Worm (Caenorhabditis elegans) whole organism, young adult: ENCODE results near the gene lgc-44.

Source experiments
- B0261.1 ChIP-seq: sonication (generic microtip); optimal IDR thresholded peaks from 2 replicates; lab custom pipeline; 2016; ENCODE audit warnings: mild to moderate bottlenecking, missing genetic modification characterization, moderate library complexity, missing compliant biosample characterization
- C06A6.2 ChIP-seq: fragments of 200-800 bp; sonication (Bioruptor generic); conservative IDR thresholded peaks from 2 replicates; pipeline ENCODE4 v1.3.6; 2022; ENCODE audit warnings: missing genetic modification characterization, missing compliant biosample characterization
- F23B12.7 ChIP-seq: sonication (generic microtip); optimal IDR thresholded peaks from 2 replicates; lab custom pipeline; 2017; ENCODE audit warnings: missing genetic modification characterization, mild to moderate bottlenecking, missing compliant biosample characterization, antibody characterized with exemption, moderate library complexity; ENCODE audit not compliant: insufficient read depth
- F55B11.4 ChIP-seq: sonication (generic microtip); optimal IDR thresholded peaks from 2 replicates; lab custom pipeline; 2016; ENCODE audit warnings: missing compliant biosample characterization, missing genetic modification characterization, borderline replicate concordance; ENCODE audit not compliant: insufficient read depth
- K12H6.12 ChIP-seq: fragments of 200-800 bp; sonication (Bioruptor generic); optimal IDR thresholded peaks from 2 replicates; lab custom pipeline; 2018; ENCODE audit warnings: mild to moderate bottlenecking, missing genetic modification characterization, missing compliant biosample characterization
- T07F8.4 ChIP-seq: sonication (generic microtip); optimal IDR thresholded peaks from 2 replicates; lab custom pipeline; 2016; ENCODE audit warnings: mild to moderate bottlenecking, missing genetic modification characterization, moderate library complexity, missing compliant biosample characterization
- Y53G8AR.9 ChIP-seq: fragments of 200-800 bp; sonication (Bioruptor generic); conservative IDR thresholded peaks from 2 replicates; pipeline ENCODE4 v1.3.6; 2022; ENCODE audit warnings: missing genetic modification reagents, missing genetic modification characterization, missing compliant biosample characterization
- atf-7 ChIP-seq: sonication (generic microtip); optimal IDR thresholded peaks from 2 replicates; lab custom pipeline; 2017; ENCODE audit warnings: mild to moderate bottlenecking, missing genetic modification characterization, missing compliant biosample characterization
- attf-3 ChIP-seq: fragments of 200-800 bp; sonication (Bioruptor generic); conservative IDR thresholded peaks from 2 replicates; pipeline ENCODE4 v1.3.6; 2022; ENCODE audit warnings: missing genetic modification reagents, missing genetic modification characterization, missing compliant biosample characterization
- attf-6 ChIP-seq: fragments of 200-800 bp; sonication (Bioruptor generic); IDR thresholded peaks from 2 replicates; pipeline ENCODE4 v1.3.6; 2022; ENCODE audit warnings: missing genetic modification reagents, missing genetic modification characterization, missing compliant biosample characterization
- ccch-3 ChIP-seq: fragments of 200-800 bp; sonication (Bioruptor generic); optimal IDR thresholded peaks from 2 replicates; lab custom pipeline; 2018; ENCODE audit warnings: mild to moderate bottlenecking, missing genetic modification characterization, missing compliant biosample characterization
- cebp-1 ChIP-seq, 2 experiments: fragments of 200-800 bp in 1 of 2; sonication (Bioruptor generic) in 1 of 2; sonication (generic microtip) in 1 of 2; IDR thresholded peaks in 1 of 2; optimal IDR thresholded peaks in 1 of 2; 2 replicates each; pipeline versions ENCODE4 v1.3.6 to Lab custom; 2017 to 2022; ENCODE audit warnings: missing compliant biosample characterization in 2 of 2, missing genetic modification characterization in 2 of 2, mild to moderate bottlenecking in 1 of 2, missing genetic modification reagents in 1 of 2, moderate library complexity in 1 of 2
- ceh-58 ChIP-seq: fragments of 200-800 bp; sonication (Bioruptor generic); IDR thresholded peaks from 2 replicates; pipeline ENCODE4 v1.3.6; 2022; ENCODE audit warnings: missing genetic modification characterization, missing compliant biosample characterization
- die-1 ChIP-seq: sonication (generic microtip); optimal IDR thresholded peaks from 2 replicates; lab custom pipeline; 2016; ENCODE audit warnings: missing genotype, mild to moderate bottlenecking, missing genetic modification characterization, missing compliant biosample characterization
- dpff-1 ChIP-seq: sonication (generic microtip); optimal IDR thresholded peaks from 2 replicates; lab custom pipeline; 2017; ENCODE audit warnings: mild to moderate bottlenecking, missing genetic modification characterization, missing compliant biosample characterization
- dpl-1 ChIP-seq: fragments of 150-350 bp; optimal IDR thresholded peaks from 2 replicates; lab custom pipeline; 2014; ENCODE audit warnings: missing biosample characterization, missing genetic modification reagents, missing genetic modification characterization
- ekl-4 ChIP-seq: fragments of 200-800 bp; sonication (Bioruptor generic); IDR thresholded peaks from 2 replicates; pipeline ENCODE4 v1.3.6; 2022; ENCODE audit warnings: missing genetic modification reagents, missing genetic modification characterization, missing compliant biosample characterization
- ets-4 ChIP-seq: fragments of 200-800 bp; sonication (Bioruptor generic); optimal IDR thresholded peaks from 2 replicates; lab custom pipeline; 2018; ENCODE audit warnings: mild to moderate bottlenecking, missing genetic modification characterization, missing compliant biosample characterization
- hlh-26 ChIP-seq: fragments of 200-800 bp; sonication (Bioruptor generic); conservative IDR thresholded peaks from 2 replicates; pipeline ENCODE4 v1.3.6; 2022; ENCODE audit warnings: missing genetic modification reagents, missing genetic modification characterization, missing compliant biosample characterization
- let-526 ChIP-seq: fragments of 200-800 bp; sonication (Bioruptor generic); IDR thresholded peaks from 2 replicates; pipeline ENCODE4 v1.3.6; 2022; ENCODE audit warnings: missing genetic modification reagents, missing genetic modification characterization, missing compliant biosample characterization
- lin-54 ChIP-seq: fragments of 200-800 bp; sonication (Bioruptor generic); optimal IDR thresholded peaks from 2 replicates; lab custom pipeline; 2018; ENCODE audit warnings: mild to moderate bottlenecking, missing genetic modification characterization, missing compliant biosample characterization
- madf-10 ChIP-seq: sonication (generic microtip); optimal IDR thresholded peaks from 2 replicates; lab custom pipeline; 2016; ENCODE audit warnings: mild to moderate bottlenecking, missing genetic modification characterization, missing compliant biosample characterization
- mes-4 ChIP-seq: sonication (generic microtip); optimal IDR thresholded peaks from 2 replicates; lab custom pipeline; 2016; ENCODE audit warnings: missing genotype, missing genetic modification characterization, missing compliant biosample characterization
- mxl-1 ChIP-seq: sonication (generic microtip); optimal IDR thresholded peaks from 2 replicates; lab custom pipeline; 2016; ENCODE audit warnings: missing genetic modification characterization, missing compliant biosample characterization
- nfya-1 ChIP-seq: sonication (generic microtip); optimal IDR thresholded peaks from 2 replicates; lab custom pipeline; 2017; ENCODE audit warnings: antibody characterized with exemption, missing compliant biosample characterization, missing genetic modification characterization, borderline replicate concordance; ENCODE audit not compliant: insufficient read depth
- nhr-179 ChIP-seq: sonication (generic microtip); optimal IDR thresholded peaks from 2 replicates; lab custom pipeline; 2016; ENCODE audit warnings: mild to moderate bottlenecking, missing genetic modification characterization, missing compliant biosample characterization
- nhr-27 ChIP-seq: fragments of 200-800 bp; sonication (Bioruptor generic); optimal IDR thresholded peaks from 2 replicates; lab custom pipeline; 2018; ENCODE audit warnings: mild to moderate bottlenecking, missing genetic modification characterization, moderate library complexity, missing compliant biosample characterization
- nhr-80 ChIP-seq: sonication (generic microtip); optimal IDR thresholded peaks from 2 replicates; lab custom pipeline; 2016; ENCODE audit warnings: missing genetic modification characterization, missing compliant biosample characterization
- nhr-90 ChIP-seq: sonication (generic microtip); optimal IDR thresholded peaks from 2 replicates; lab custom pipeline; 2016; ENCODE audit warnings: missing genotype, mild to moderate bottlenecking, missing genetic modification characterization, missing compliant biosample characterization
- rpc-1 ChIP-seq, 2 experiments: fragments of 150-350 bp in 1 of 2; sonication (generic microtip) in 1 of 2; optimal IDR thresholded peaks; 2 replicates each; lab custom pipeline; 2014 to 2018; ENCODE audit warnings: missing biosample characterization in 1 of 2, missing genetic modification characterization in 1 of 2, missing genetic modification reagents in 1 of 2, missing genotype in 1 of 2
- sdz-38 ChIP-seq: sonication (generic microtip); optimal IDR thresholded peaks from 2 replicates; lab custom pipeline; 2016; ENCODE audit warnings: missing genotype, missing genetic modification characterization, missing compliant biosample characterization
- sea-2 ChIP-seq: fragments of 200-800 bp; sonication (Bioruptor generic); IDR thresholded peaks from 2 replicates; pipeline ENCODE4 v1.3.6; 2022; ENCODE audit warnings: missing genetic modification characterization, missing compliant biosample characterization
- snpc-3.4 ChIP-seq: sonication (generic microtip); optimal IDR thresholded peaks from 2 replicates; lab custom pipeline; 2017; ENCODE audit warnings: missing genetic modification characterization, mild to moderate bottlenecking, missing compliant biosample characterization, antibody characterized with exemption, moderate library complexity, missing genotype, missing genetic modification reagents
- somi-1 ChIP-seq: fragments of 200-800 bp; sonication (Bioruptor generic); optimal IDR thresholded peaks from 2 replicates; lab custom pipeline; 2018; ENCODE audit warnings: mild to moderate bottlenecking, missing genetic modification characterization, missing compliant biosample characterization
- sptf-2 ChIP-seq: fragments of 200-800 bp; sonication (Bioruptor generic); optimal IDR thresholded peaks from 2 replicates; lab custom pipeline; 2018; ENCODE audit warnings: mild to moderate bottlenecking, missing genetic modification characterization, missing compliant biosample characterization
- tlf-1 ChIP-seq: fragments of 200-800 bp; sonication (Bioruptor generic); optimal IDR thresholded peaks from 2 replicates; lab custom pipeline; 2018; ENCODE audit warnings: mild to moderate bottlenecking, missing genetic modification characterization, missing compliant biosample characterization
- unc-62 ChIP-seq: fragments of 150-350 bp; optimal IDR thresholded peaks from 2 replicates; lab custom pipeline; 2014; ENCODE audit warnings: missing biosample characterization, missing genetic modification reagents, missing genetic modification characterization
- xnd-1 ChIP-seq: sonication (generic microtip); optimal IDR thresholded peaks from 2 replicates; lab custom pipeline; 2016; ENCODE audit warnings: missing genotype, missing genetic modification reagents, missing genetic modification characterization, missing compliant biosample characterization
- ztf-26 ChIP-seq: sonication (generic microtip); optimal IDR thresholded peaks from 2 replicates; lab custom pipeline; 2017; ENCODE audit warnings: missing genetic modification characterization, missing compliant biosample characterization

Gene lgc-44

ce11 chrV:11704658-11705057 lies 32.3 kb upstream of the lgc-44 start:
- TF ChIP-seq lin-54 (GFP tag; lab: Kevin White, UChicago) (no peak), ztf-26 (tag; lab: Kevin White, UChicago) (no peak)

- TF ChIP-seq madf-10 (tag; lab: Kevin White, UChicago) (no peak), ceh-58 (GFP tag; lab: Robert Waterston, UW) (no peak), snpc-3.4 (no peak), sptf-2 (no peak), atf-7 (no peak), Y53G8AR.9 (GFP tag; lab: Robert Waterston, UW) (no peak), nhr-179 (tag; lab: Kevin White, UChicago) (no peak), B0261.1 (tag; lab: Kevin White, UChicago) (no peak), ccch-3 (no peak), C06A6.2 (GFP tag; lab: Robert Waterston, UW) (no peak), attf-6 (GFP tag; lab: Robert Waterston, UW) (no peak), tlf-1 (GFP tag; lab: Kevin White, UChicago) (no peak), die-1 (no peak), let-526 (GFP tag; lab: Robert Waterston, UW) (no peak), dpl-1 (GFP tag; lab: Kevin White, UChicago) (no peak), ets-4 (no peak)
Observed at ce11 chrV:11697482-11697881, 25.1 kb upstream of the lgc-44 start.

DNA sequence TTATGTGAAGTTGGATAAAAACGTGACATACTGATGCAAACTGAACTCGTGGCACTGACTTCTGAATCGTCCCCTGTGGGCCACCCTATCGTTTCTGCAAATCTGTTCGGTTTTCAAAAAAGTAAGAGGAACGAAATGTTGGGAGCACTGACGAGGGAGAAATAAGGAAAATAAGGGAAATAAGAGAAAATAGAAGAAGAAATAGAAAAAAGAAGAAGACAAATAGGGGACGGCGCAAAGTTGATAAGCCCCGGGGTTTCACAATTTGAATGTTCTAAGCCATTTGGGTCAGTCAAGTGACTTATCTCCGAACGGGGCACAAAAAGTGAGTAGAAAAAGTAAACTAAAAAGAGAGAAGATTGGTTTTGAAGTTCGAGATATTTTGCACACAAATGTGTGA lies 23.2 kb upstream of the lgc-44 start, which contains the start of gene W05E10.5:
TSS of gene W05E10.5 (minus strand) at position 101 of the 400 bp plus-strand sequence.
- TF ChIP-seq dpff-1 (tag; lab: Kevin White, UChicago) (no peak), nhr-27 (tag; lab: Kevin White, UChicago) (no peak), K12H6.12 (no peak), F55B11.4 (tag; lab: Kevin White, UChicago) (no peak), nhr-90 (no peak), somi-1 (GFP tag; lab: Kevin White, UChicago) (no peak), ets-4 (no peak), T07F8.4 (tag; lab: Kevin White, UChicago) (no peak)
- TF ChIP-seq, all 124 proteins: peak for 0

DNA sequence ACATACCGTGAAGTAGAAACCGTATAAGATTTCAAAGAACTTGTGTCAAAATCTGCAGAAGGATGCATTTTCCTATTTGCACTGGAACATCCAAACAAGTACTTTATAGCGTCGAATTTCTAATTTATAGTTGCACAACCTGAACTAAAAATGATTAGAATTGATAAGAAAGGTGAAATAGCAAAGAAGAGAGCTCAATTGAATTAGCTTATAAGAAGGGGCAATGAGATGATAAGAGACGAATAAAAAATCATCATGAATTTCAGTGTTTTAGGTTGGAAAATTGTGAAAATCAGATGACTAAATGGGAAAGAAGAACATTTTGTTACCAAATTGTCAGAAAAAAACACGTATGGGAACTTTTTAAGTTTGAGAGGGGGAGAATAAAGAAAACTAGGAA lies 19.2 kb upstream of the lgc-44 start, which contains the start of gene W05E10.1:
TSS of gene W05E10.1 (minus strand) at position 139 of the 400 bp plus-strand sequence.
- TF ChIP-seq rpc-1 (optimal IDR thresholded peaks at IDR 0.05; lab: Kevin White, UChicago): no peak
- TF ChIP-seq rpc-1 (tag; optimal IDR thresholded peaks at IDR 0.05; lab: Kevin White, UChicago): no peak
- peak; percentile 57 for TF ChIP-seq nhr-80 (tag; lab: Kevin White, UChicago)

DNA sequence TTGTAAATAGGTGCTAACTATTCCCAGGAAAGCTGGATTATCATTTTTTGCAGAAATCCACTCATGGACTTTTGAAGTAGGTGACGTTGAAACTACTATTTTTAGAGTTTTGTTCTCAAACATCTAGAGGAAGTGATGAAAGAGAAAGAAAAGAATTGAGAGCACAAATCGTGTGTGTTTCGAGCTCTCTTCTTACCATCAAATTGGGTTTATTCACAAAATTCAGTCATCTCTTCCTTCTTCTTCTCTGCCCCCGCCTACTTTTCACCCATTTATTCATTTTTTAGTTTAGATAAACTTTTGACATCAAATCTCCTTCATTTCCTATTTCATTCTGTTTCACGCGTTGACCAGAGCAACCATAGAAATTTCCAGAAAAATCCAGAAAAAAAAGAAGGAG lies 14.5 kb upstream of the lgc-44 start, which contains the start of gene W05E10.2:
TSS of gene W05E10.2 (plus strand) at position 301 of the 400 bp plus-strand sequence.
- no peak for TF ChIP-seq mxl-1 (tag; lab: Kevin White, UChicago)
- TF ChIP-seq unc-62 (GFP tag; lab: Kevin White, UChicago): no peak
- TF ChIP-seq sptf-2: no peak
- no peak for TF ChIP-seq hlh-26 (GFP tag; lab: Robert Waterston, UW)
- TF ChIP-seq cebp-1 (GFP tag; IDR thresholded peaks at IDR 0.05; lab: Robert Waterston, UW): no peak
- TF ChIP-seq cebp-1 (tag; optimal IDR thresholded peaks at IDR 0.05; lab: Kevin White, UChicago): no peak
- TF ChIP-seq attf-3: no peak
- TF ChIP-seq dpff-1 (tag; lab: Kevin White, UChicago): no peak
- no peak for TF ChIP-seq nfya-1 (tag; lab: Kevin White, UChicago)
- no peak for TF ChIP-seq snpc-3.4
- no peak for TF ChIP-seq sea-2 (GFP tag; lab: Robert Waterston, UW)
- no peak for TF ChIP-seq xnd-1 (tag; lab: Kevin White, UChicago)
- TF ChIP-seq mes-4 (tag; lab: Kevin White, UChicago): no peak
- no peak for TF ChIP-seq ekl-4 (GFP tag; lab: Robert Waterston, UW)
- TF ChIP-seq F23B12.7 (tag; lab: Kevin White, UChicago): no peak
- TF ChIP-seq sdz-38 (tag; lab: Kevin White, UChicago): no peak
